Worm (Caenorhabditis elegans): Measurements from ENCODE around the gene srv-10.

The srv-10 gene

ce11 chrV:13391378-13392258 lies 32.1 kb upstream of the srv-10 start, which contains the start of gene somi-1:
Gene somi-1, minus strand, starts transcription at chrV:13391395.
- TF ChIP-seq unc-120 (tag; optimal IDR thresholded peaks at IDR 0.05; ENCODE audit: poor library complexity, severe bottlenecking) (peak; percentile 26), elt-3 (tag; optimal IDR thresholded peaks at IDR 0.05) (no peak), blmp-1 (tag; optimal IDR thresholded peaks at IDR 0.05) (peak; percentile 88), ces-1 (GFP tag; optimal IDR thresholded peaks at IDR 0.05) (peak; percentile 97), elt-1 (tag; optimal IDR thresholded peaks at IDR 0.05; ENCODE audit: borderline replicate concordance, insufficient read depth) (no peak)

- peak; percentile 12 for TF ChIP-seq ces-1 (GFP tag; optimal IDR thresholded peaks at IDR 0.05)
- TF ChIP-seq pha-4 (tag; optimal IDR thresholded peaks at IDR 0.05), result no peak
- no peak for TF ChIP-seq nhr-2 (tag; optimal IDR thresholded peaks at IDR 0.05)
- no peak for TF ChIP-seq lin-32 (GFP tag; optimal IDR thresholded peaks at IDR 0.05)
- TF ChIP-seq hlh-1 (tag; optimal IDR thresholded peaks at IDR 0.05), result peak; percentile 86
- peak; percentile 19 for TF ChIP-seq drap-1 (GFP tag; optimal IDR thresholded peaks at IDR 0.05)
- TF ChIP-seq M03D4.4 (tag; optimal IDR thresholded peaks at IDR 0.05), result peak; percentile 52
- peak; percentile 91 for TF ChIP-seq unc-120 (tag; optimal IDR thresholded peaks at IDR 0.05; ENCODE audit: poor library complexity, severe bottlenecking)
- TF ChIP-seq elt-1 (tag; optimal IDR thresholded peaks at IDR 0.05; ENCODE audit: borderline replicate concordance, insufficient read depth), result peak; percentile 32
- peak; percentile 42 for TF ChIP-seq cnd-1 (tag; optimal IDR thresholded peaks at IDR 0.05)
- peak; percentile 46 for TF ChIP-seq sptf-1 (tag; optimal IDR thresholded peaks at IDR 0.05)
- no peak for TF ChIP-seq snpc-4 (tag; optimal IDR thresholded peaks at IDR 0.05)
- no peak for TF ChIP-seq unc-39 (tag; optimal IDR thresholded peaks at IDR 0.05)
- TF ChIP-seq unc-62 (GFP tag; optimal IDR thresholded peaks at IDR 0.05), result peak; percentile 17
- peak; percentile 39 for TF ChIP-seq flh-1 (GFP tag; optimal IDR thresholded peaks at IDR 0.05)
- peak; percentile 61 for TF ChIP-seq ham-2 (GFP tag; optimal IDR thresholded peaks at IDR 0.05)
- TF ChIP-seq zip-8 (tag; optimal IDR thresholded peaks at IDR 0.05), result peak; percentile 8
These were observed 30.3 kb upstream of the srv-10 start for ce11 chrV:13393333-13393803.

- TF ChIP-seq M03D4.4 (tag; optimal IDR thresholded peaks at IDR 0.05), result no peak
- TF ChIP-seq unc-62 (GFP tag; optimal IDR thresholded peaks at IDR 0.05), result peak; percentile 64
- peak; percentile 2 for TF ChIP-seq sptf-1 (tag; optimal IDR thresholded peaks at IDR 0.05)
- no peak for TF ChIP-seq sem-2 (GFP tag; optimal IDR thresholded peaks at IDR 0.05)
- TF ChIP-seq ces-1 (GFP tag; optimal IDR thresholded peaks at IDR 0.05), result peak; percentile 12
These were observed 28.7 kb upstream of the srv-10 start for ce11 chrV:13394968-13395367.

ce11 chrV:13396426-13396825 lies 27.3 kb upstream of the srv-10 start:
- TF ChIP-seq pha-4 (tag; optimal IDR thresholded peaks at IDR 0.05) (no peak), ces-1 (GFP tag; optimal IDR thresholded peaks at IDR 0.05) (peak; percentile 74), ceh-43 (GFP tag; optimal IDR thresholded peaks at IDR 0.05) (no peak), mep-1 (tag; optimal IDR thresholded peaks at IDR 0.05) (peak; percentile 55), nhr-237 (tag; optimal IDR thresholded peaks at IDR 0.05) (no peak), zip-8 (tag; optimal IDR thresholded peaks at IDR 0.05) (no peak), tbx-8 (GFP tag; optimal IDR thresholded peaks at IDR 0.05) (peak; percentile 45), ham-2 (GFP tag; optimal IDR thresholded peaks at IDR 0.05) (peak; percentile 27), blmp-1 (tag; optimal IDR thresholded peaks at IDR 0.05) (no peak), nhr-12 (tag; optimal IDR thresholded peaks at IDR 0.05) (no peak), nhr-28 (tag; optimal IDR thresholded peaks at IDR 0.05) (no peak), elt-3 (tag; optimal IDR thresholded peaks at IDR 0.05) (no peak), lsy-2 (tag; optimal IDR thresholded peaks at IDR 0.05) (no peak), nhr-76 (tag; optimal IDR thresholded peaks at IDR 0.05) (no peak), unc-120 (tag; optimal IDR thresholded peaks at IDR 0.05; ENCODE audit: poor library complexity, severe bottlenecking) (peak; percentile 66), elt-1 (tag; optimal IDR thresholded peaks at IDR 0.05; ENCODE audit: borderline replicate concordance, insufficient read depth) (no peak), M03D4.4 (tag; optimal IDR thresholded peaks at IDR 0.05) (peak; percentile 66), mab-5 (tag; optimal IDR thresholded peaks at IDR 0.05) (no peak), sem-2 (GFP tag; optimal IDR thresholded peaks at IDR 0.05) (no peak), sptf-1 (tag; optimal IDR thresholded peaks at IDR 0.05) (peak; percentile 81), lin-32 (GFP tag; optimal IDR thresholded peaks at IDR 0.05) (no peak), nhr-2 (tag; optimal IDR thresholded peaks at IDR 0.05) (peak; percentile 48), unc-39 (tag; optimal IDR thresholded peaks at IDR 0.05) (no peak), bed-3 (GFP tag; optimal IDR thresholded peaks at IDR 0.05) (no peak), ztf-11 (tag; optimal IDR thresholded peaks at IDR 0.05) (no peak), cnd-1 (tag; optimal IDR thresholded peaks at IDR 0.05) (peak; percentile 49), mls-2 (tag; optimal IDR thresholded peaks at IDR 0.05) (peak; percentile 74), snpc-4 (tag; optimal IDR thresholded peaks at IDR 0.05) (no peak), drap-1 (GFP tag; optimal IDR thresholded peaks at IDR 0.05) (peak; percentile 51), hlh-1 (tag; optimal IDR thresholded peaks at IDR 0.05) (peak; percentile 55), unc-62 (GFP tag; optimal IDR thresholded peaks at IDR 0.05) (peak; percentile 15), ceh-39 (tag; optimal IDR thresholded peaks at IDR 0.05) (no peak), lin-13 (tag; optimal IDR thresholded peaks at IDR 0.05) (no peak), ceh-83 (GFP tag; optimal IDR thresholded peaks at IDR 0.05) (no peak), flh-1 (GFP tag; optimal IDR thresholded peaks at IDR 0.05) (no peak)

All from whole organism, mixed stage, embryonic.